Worm (Caenorhabditis elegans) whole organism, young adult: ENCODE results near the gene R04E5.7.

Source experiments
- bed-2 ChIP-seq: fragments of 200-800 bp; sonication (Bioruptor generic); IDR thresholded peaks from 2 replicates; pipeline ENCODE4 v1.3.6; 2022; ENCODE audit warnings: missing genetic modification reagents, missing genetic modification characterization, missing compliant biosample characterization
- cebp-2 ChIP-seq: fragments of 200-800 bp; sonication (Bioruptor generic); IDR thresholded peaks from 2 replicates; pipeline ENCODE4 v1.3.6; 2022; ENCODE audit warnings: missing genetic modification characterization, missing compliant biosample characterization
- let-607 ChIP-seq, 2 experiments: fragments of 200-800 bp in 1 of 2; sonication (Bioruptor generic) in 1 of 2; sonication (generic microtip) in 1 of 2; optimal IDR thresholded peaks; 2 replicates each; lab custom pipeline; 2016 to 2018; ENCODE audit warnings: mild to moderate bottlenecking in 2 of 2, missing compliant biosample characterization in 2 of 2, missing genetic modification characterization in 2 of 2, moderate library complexity in 2 of 2, missing genotype in 1 of 2
- lin-40 ChIP-seq: sonication (generic microtip); optimal IDR thresholded peaks from 2 replicates; lab custom pipeline; 2016; ENCODE audit warnings: missing genetic modification characterization, mild to moderate bottlenecking, missing compliant biosample characterization, missing genotype, missing genetic modification reagents
- madf-10 ChIP-seq: sonication (generic microtip); optimal IDR thresholded peaks from 2 replicates; lab custom pipeline; 2016; ENCODE audit warnings: mild to moderate bottlenecking, missing genetic modification characterization, missing compliant biosample characterization
- nhr-80 ChIP-seq: sonication (generic microtip); optimal IDR thresholded peaks from 2 replicates; lab custom pipeline; 2016; ENCODE audit warnings: missing genetic modification characterization, missing compliant biosample characterization
- sdz-38 ChIP-seq: sonication (generic microtip); optimal IDR thresholded peaks from 2 replicates; lab custom pipeline; 2016; ENCODE audit warnings: missing genotype, missing genetic modification characterization, missing compliant biosample characterization

DNA sequence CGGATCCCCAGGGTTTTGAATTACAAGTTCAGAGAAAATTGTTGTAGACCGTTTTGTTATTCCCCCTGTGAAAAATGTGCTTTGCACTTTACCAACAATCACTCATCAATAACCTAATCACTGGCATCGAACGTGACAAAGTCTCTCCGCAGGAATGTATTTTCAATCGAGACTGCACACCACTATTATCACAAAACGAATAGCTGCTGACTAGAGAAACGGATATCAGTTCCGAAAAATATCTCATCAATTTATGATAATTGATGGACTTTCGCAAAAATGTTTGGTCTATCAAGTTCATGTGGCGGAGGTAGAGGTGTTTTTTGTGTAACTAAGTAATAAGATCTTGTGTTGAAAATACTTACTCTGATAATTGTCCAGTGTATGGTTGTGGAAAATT lies 36.0 kb downstream of the R04E5.7 start:
- TF ChIP-seq nhr-80 (no peak), sdz-38 (tag; lab: Kevin White, UChicago) (no peak), let-607 (tag; optimal IDR thresholded peaks at IDR 0.05; lab: Kevin White, UChicago) (no peak), lin-40 (tag; lab: Kevin White, UChicago) (no peak), bed-2 (GFP tag; lab: Robert Waterston, UW) (no peak), madf-10 (tag; lab: Kevin White, UChicago) (no peak), cebp-2 (no peak)
